Fruit fly (Drosophila melanogaster) whole organism, embryonic: ENCODE data around the gene CG5172.

Source experiments
- B-H1 ChIP-seq: fragments of 200-800 bp; sonication (Bioruptor generic); IDR thresholded peaks from 3 replicates; pipeline ENCODE4 v1.3.6; 2022; ENCODE audit warnings: missing biosample characterization, missing genetic modification characterization
- CG10274 ChIP-seq: fragments of 200-800 bp; sonication (Bioruptor generic); optimal IDR thresholded peaks from 3 replicates; lab custom pipeline; 2017; ENCODE audit warnings: missing biosample characterization, mild to moderate bottlenecking, missing genetic modification characterization
- CG10543 ChIP-seq: fragments of 200-800 bp; sonication (Bioruptor generic); optimal IDR thresholded peaks from 3 replicates; lab custom pipeline; 2017; ENCODE audit warnings: missing biosample characterization, mild to moderate bottlenecking, missing genetic modification characterization, moderate library complexity
- CG11398 ChIP-seq: fragments of 200-800 bp; sonication (Bioruptor generic); optimal IDR thresholded peaks from 2 replicates; lab custom pipeline; 2016; ENCODE audit warnings: missing biosample characterization, missing genetic modification characterization
- CG13624 ChIP-seq: fragments of 200-800 bp; sonication (Bioruptor generic); optimal IDR thresholded peaks from 2 replicates; lab custom pipeline; 2016; ENCODE audit warnings: missing biosample characterization, missing genetic modification characterization
- CG14860 ChIP-seq: fragments of 200-800 bp; sonication (Bioruptor generic); IDR thresholded peaks from 3 replicates; pipeline ENCODE4 v1.3.6; 2022; ENCODE audit warnings: missing biosample characterization, missing genetic modification characterization; ENCODE audit not compliant: partially characterized antibody
- CG16779 ChIP-seq: fragments of 200-800 bp; sonication (Bioruptor generic); IDR thresholded peaks from 2 replicates; pipeline ENCODE4 v1.3.6; 2022; ENCODE audit warnings: missing biosample characterization, missing genetic modification characterization
- CG16815 ChIP-seq: fragments of 200-800 bp; sonication (Bioruptor generic); optimal IDR thresholded peaks from 3 replicates; lab custom pipeline; 2017; ENCODE audit warnings: missing biosample characterization, mild to moderate bottlenecking, missing genetic modification characterization
- CG18476 ChIP-seq: fragments of 200-800 bp; sonication (Bioruptor generic); optimal IDR thresholded peaks from 2 replicates; lab custom pipeline; 2016; ENCODE audit warnings: missing biosample characterization, mild to moderate bottlenecking, missing genetic modification characterization
- CG31365 ChIP-seq: fragments of 200-800 bp; sonication (Bioruptor generic); optimal IDR thresholded peaks from 2 replicates; lab custom pipeline; 2018; ENCODE audit warnings: missing biosample characterization, mild to moderate bottlenecking, missing genetic modification characterization
- CG31441 ChIP-seq: fragments of 200-800 bp; sonication (Bioruptor generic); IDR thresholded peaks from 2 replicates; pipeline ENCODE4 v1.3.6; 2022; ENCODE audit warnings: missing biosample characterization, missing genetic modification characterization
- CG4282 ChIP-seq: fragments of 200-800 bp; sonication (Bioruptor generic); optimal IDR thresholded peaks from 2 replicates; lab custom pipeline; 2016; ENCODE audit warnings: missing biosample characterization, missing genetic modification characterization
- CG4820 ChIP-seq: fragments of 200-800 bp; sonication (Bioruptor generic); optimal IDR thresholded peaks from 3 replicates; lab custom pipeline; 2016; ENCODE audit warnings: missing biosample characterization, missing genetic modification characterization
- CG6175 ChIP-seq: fragments of 200-800 bp; sonication (Bioruptor generic); IDR thresholded peaks from 3 replicates; pipeline ENCODE4 v1.3.6; 2022; ENCODE audit warnings: missing biosample characterization, missing genetic modification characterization
- CG6654 ChIP-seq: fragments of 200-800 bp; sonication (Bioruptor generic); optimal IDR thresholded peaks from 2 replicates; lab custom pipeline; 2017; ENCODE audit warnings: missing biosample characterization, mild to moderate bottlenecking, missing genetic modification characterization
- CG7556 ChIP-seq: fragments of 200-800 bp; sonication (Bioruptor generic); optimal IDR thresholded peaks from 2 replicates; lab custom pipeline; 2017; ENCODE audit warnings: missing biosample characterization, mild to moderate bottlenecking, missing genetic modification characterization
- Dfd ChIP-seq, 2 experiments: fragments of >200 bp; optimal IDR thresholded peaks; 2 replicates each; lab custom pipeline; 2017; ENCODE audit warnings: missing biosample characterization in 2 of 2, missing genetic modification characterization in 2 of 2
- E2f2 ChIP-seq: fragments of 200-800 bp; sonication (Bioruptor generic); IDR thresholded peaks from 2 replicates; pipeline ENCODE4 v1.3.6; 2022; ENCODE audit warnings: missing biosample characterization, missing genetic modification characterization
- GATAe ChIP-seq: fragments of 200-800 bp; sonication (Bioruptor generic); conservative IDR thresholded peaks from 2 replicates; pipeline ENCODE4 v1.3.6; 2022; ENCODE audit warnings: missing biosample characterization, missing genetic modification characterization
- Gsc ChIP-seq: fragments of 200-800 bp; sonication (Bioruptor generic); IDR thresholded peaks from 2 replicates; pipeline ENCODE4 v1.3.6; 2022; ENCODE audit warnings: missing biosample characterization, missing genetic modification characterization
- HHEX ChIP-seq: fragments of 200-800 bp; sonication (Bioruptor generic); optimal IDR thresholded peaks from 3 replicates; lab custom pipeline; 2017; ENCODE audit warnings: missing biosample characterization, mild to moderate bottlenecking, missing genetic modification characterization, missing genetic modification reagents
- HLH3B ChIP-seq: fragments of 200-800 bp; sonication (Bioruptor generic); IDR thresholded peaks from 2 replicates; pipeline ENCODE4 v1.3.6; 2022; ENCODE audit warnings: missing biosample characterization, missing genetic modification characterization
- HmgZ ChIP-seq: fragments of 200-800 bp; sonication (Bioruptor generic); optimal IDR thresholded peaks from 2 replicates; lab custom pipeline; 2018; ENCODE audit warnings: missing biosample characterization, mild to moderate bottlenecking, missing genetic modification characterization
- Nf-YA ChIP-seq: fragments of 200-800 bp; sonication (Bioruptor generic); IDR thresholded peaks from 2 replicates; pipeline ENCODE4 v1.3.6; 2022; ENCODE audit warnings: missing biosample characterization, missing genetic modification characterization
- Oli ChIP-seq: fragments of 200-800 bp; sonication (Bioruptor generic); optimal IDR thresholded peaks from 2 replicates; lab custom pipeline; 2018; ENCODE audit warnings: missing biosample characterization, mild to moderate bottlenecking, missing genetic modification characterization, moderate library complexity
- Opbp ChIP-seq: fragments of 200-800 bp; sonication (Bioruptor generic); IDR thresholded peaks from 3 replicates; pipeline ENCODE4 v1.3.6; 2022; ENCODE audit warnings: missing biosample characterization, missing genetic modification characterization; ENCODE audit not compliant: partially characterized antibody
- Scr ChIP-seq: fragments of 200-800 bp; sonication (Bioruptor generic); IDR thresholded peaks from 2 replicates; pipeline ENCODE4 v1.3.6; 2022; ENCODE audit warnings: missing biosample characterization, missing genetic modification characterization; ENCODE audit not compliant: partially characterized antibody
- Ssrp ChIP-seq: fragments of 200-800 bp; sonication (Bioruptor generic); optimal IDR thresholded peaks from 2 replicates; lab custom pipeline; 2018; ENCODE audit warnings: missing biosample characterization, mild to moderate bottlenecking, missing genetic modification characterization, moderate library complexity
- Stat92E ChIP-seq, 3 experiments: fragments of >200 bp in 2 of 3; fragments of 200-800 bp in 1 of 3; sonication (Bioruptor generic) in 1 of 3; optimal IDR thresholded peaks; 2 replicates each; lab custom pipeline; 2017 to 2019; ENCODE audit warnings: missing biosample characterization in 3 of 3, missing genetic modification characterization in 3 of 3, mild to moderate bottlenecking in 1 of 3, moderate library complexity in 1 of 3
- Vsx1 ChIP-seq: fragments of 200-800 bp; sonication (Bioruptor generic); optimal IDR thresholded peaks from 2 replicates; lab custom pipeline; 2017; ENCODE audit warnings: missing biosample characterization, mild to moderate bottlenecking, missing genetic modification characterization, missing genetic modification reagents
- ab ChIP-seq: fragments of 200-800 bp; sonication (Bioruptor generic); optimal IDR thresholded peaks from 2 replicates; lab custom pipeline; 2016; ENCODE audit warnings: missing biosample characterization, missing genetic modification characterization
- dmrt11E ChIP-seq: fragments of 200-800 bp; sonication (Bioruptor generic); optimal IDR thresholded peaks from 3 replicates; lab custom pipeline; 2018; ENCODE audit warnings: missing biosample characterization, mild to moderate bottlenecking, missing genetic modification characterization, moderate library complexity
- gcm ChIP-seq: fragments of 200-800 bp; sonication (Bioruptor generic); optimal IDR thresholded peaks from 2 replicates; lab custom pipeline; 2019; ENCODE audit warnings: missing biosample characterization, mild to moderate bottlenecking, missing genetic modification characterization, moderate library complexity
- gfzf ChIP-seq: fragments of 200-800 bp; sonication (Bioruptor generic); optimal IDR thresholded peaks from 2 replicates; lab custom pipeline; 2016; ENCODE audit warnings: missing biosample characterization, mild to moderate bottlenecking, missing genetic modification characterization, moderate library complexity
- hkb ChIP-seq, 2 experiments: fragments of 200-800 bp in 1 of 2; fragments of >200 bp in 1 of 2; sonication (Bioruptor generic) in 1 of 2; IDR thresholded peaks in 1 of 2; optimal IDR thresholded peaks in 1 of 2; 2 replicates each; pipeline versions ENCODE4 v1.3.6 to Lab custom; 2017 to 2022; ENCODE audit warnings: missing biosample characterization in 1 of 2, missing genetic modification characterization in 1 of 2
- maf-S ChIP-seq: fragments of 200-800 bp; sonication (Bioruptor generic); optimal IDR thresholded peaks from 2 replicates; lab custom pipeline; 2016; ENCODE audit warnings: missing biosample characterization, missing genetic modification characterization
- mam ChIP-seq: fragments of 200-800 bp; sonication (Bioruptor generic); optimal IDR thresholded peaks from 3 replicates; lab custom pipeline; 2016; ENCODE audit warnings: missing biosample characterization, missing genetic modification characterization
- nerfin-1 ChIP-seq: fragments of 200-800 bp; sonication (Bioruptor generic); optimal IDR thresholded peaks from 3 replicates; lab custom pipeline; 2019; ENCODE audit warnings: missing biosample characterization, mild to moderate bottlenecking, missing genetic modification characterization, moderate library complexity
- org-1 ChIP-seq: fragments of 200-800 bp; sonication (Bioruptor generic); optimal IDR thresholded peaks from 2 replicates; lab custom pipeline; 2017; ENCODE audit warnings: missing biosample characterization, missing genetic modification characterization
- otp ChIP-seq: fragments of 200-800 bp; sonication (Bioruptor generic); IDR thresholded peaks from 3 replicates; pipeline ENCODE4, ENCODE4 v1.3.6; 2022; ENCODE audit warnings: missing biosample characterization, missing genetic modification characterization
- run ChIP-seq: fragments of 200-800 bp; sonication (Bioruptor generic); optimal IDR thresholded peaks from 3 replicates; lab custom pipeline; 2018; ENCODE audit warnings: missing biosample characterization, mild to moderate bottlenecking, missing genetic modification characterization
- sc ChIP-seq, 3 experiments: fragments of >200 bp in 2 of 3; fragments of 200-800 bp in 1 of 3; sonication (Bioruptor generic) in 1 of 3; optimal IDR thresholded peaks; 2 replicates in 2 of 3; 3 replicates in 1 of 3; lab custom pipeline; 2017; ENCODE audit warnings: mild to moderate bottlenecking in 1 of 3, missing biosample characterization in 1 of 3, missing genetic modification characterization in 1 of 3, missing genetic modification reagents in 1 of 3
- sisA ChIP-seq: fragments of 200-800 bp; sonication (Bioruptor generic); IDR thresholded peaks from 2 replicates; pipeline ENCODE4 v1.3.6; 2022; ENCODE audit warnings: missing biosample characterization, missing genetic modification characterization
- so ChIP-seq: fragments of 200-800 bp; sonication (Bioruptor generic); IDR thresholded peaks from 3 replicates; pipeline ENCODE4 v1.3.6; 2022; ENCODE audit warnings: missing biosample characterization, missing genetic modification characterization
- tna ChIP-seq: fragments of 200-800 bp; sonication (Bioruptor generic); IDR thresholded peaks from 2 replicates; pipeline ENCODE4 v1.3.6; 2022; ENCODE audit warnings: missing biosample characterization, missing genetic modification characterization; ENCODE audit not compliant: partially characterized antibody
- unc-4 ChIP-seq: fragments of 200-800 bp; sonication (Bioruptor generic); IDR thresholded peaks from 2 replicates; pipeline ENCODE4 v1.3.6; 2022; ENCODE audit warnings: missing biosample characterization, missing genetic modification characterization; ENCODE audit not compliant: partially characterized antibody
- unpg ChIP-seq: fragments of 200-800 bp; sonication (Bioruptor generic); optimal IDR thresholded peaks from 3 replicates; lab custom pipeline; 2018; ENCODE audit warnings: missing biosample characterization, mild to moderate bottlenecking, missing genetic modification characterization, moderate library complexity
- usp ChIP-seq: fragments of >200 bp; optimal IDR thresholded peaks from 2 replicates; lab custom pipeline; 2017; ENCODE audit warnings: missing biosample characterization, missing genetic modification characterization
- vfl ChIP-seq: fragments of 200-800 bp; sonication (Bioruptor generic); optimal IDR thresholded peaks from 2 replicates; lab custom pipeline; 2016; ENCODE audit warnings: missing biosample characterization, missing genetic modification characterization
- vnd ChIP-seq: fragments of 200-800 bp; sonication (Bioruptor generic); IDR thresholded peaks from 3 replicates; pipeline ENCODE4 v1.3.6; 2022; ENCODE audit warnings: missing biosample characterization, missing genetic modification characterization; ENCODE audit not compliant: partially characterized antibody

CG5172 gene

DNA sequence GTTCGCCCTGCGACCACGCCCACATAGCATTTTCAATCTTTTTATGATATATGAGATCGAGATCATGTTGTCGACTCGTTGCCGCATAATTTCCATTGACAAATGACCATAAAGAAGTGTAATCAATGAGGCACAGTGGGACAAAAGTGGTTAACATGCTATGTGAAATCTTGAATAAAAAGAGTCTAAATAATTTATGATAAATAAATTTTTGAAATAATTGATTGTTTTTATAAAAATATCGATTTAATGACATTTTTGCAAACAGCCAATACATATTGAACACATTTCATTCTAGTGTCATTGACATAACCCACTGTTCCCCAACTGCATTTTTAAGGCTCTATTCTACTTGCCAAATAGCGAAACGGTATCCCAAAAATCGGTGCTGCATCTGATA is 33.7 kb upstream of the CG5172 start (continued):
- no peak for TF ChIP-seq B-H1 (GFP tag; lab: Robert Waterston, UW)
- TF ChIP-seq Oli (tag; lab: Kevin White, UChicago): peak; percentile 54
- TF ChIP-seq vnd: no peak
- no peak for TF ChIP-seq maf-S
- TF ChIP-seq Dfd (GFP tag; optimal IDR thresholded peaks at IDR 0.05; lab: Kevin White, UChicago): no peak
- TF ChIP-seq GATAe (GFP tag; lab: Robert Waterston, UW): no peak
- TF ChIP-seq CG31441 (GFP tag; lab: Robert Waterston, UW): peak; percentile 35; the same call in 1 of the 2 replicates
- no peak for TF ChIP-seq Stat92E (GFP tag; optimal IDR thresholded peaks at IDR 0.05; lab: Kevin White, UChicago)
- no peak for TF ChIP-seq Scr (GFP tag; lab: Robert Waterston, UW)
- TF ChIP-seq E2f2 (GFP tag; lab: Robert Waterston, UW): 0 out of 2 replicates have a peak, but pooled peaks have one; percentile 12
- no peak for TF ChIP-seq gfzf (GFP tag; lab: Kevin White, UChicago)
- TF ChIP-seq run (tag; lab: Kevin White, UChicago): no peak
- peak; percentile 48 for TF ChIP-seq unpg (GFP tag; lab: Kevin White, UChicago)
- no peak for TF ChIP-seq CG18476 (GFP tag; lab: Kevin White, UChicago)
- no peak for TF ChIP-seq CG7556 (GFP tag; lab: Kevin White, UChicago)
- TF ChIP-seq tna (GFP tag; lab: Robert Waterston, UW): no peak
- TF ChIP-seq dmrt11E (tag; lab: Kevin White, UChicago): no peak
- no peak for TF ChIP-seq CG13624 (GFP tag; lab: Kevin White, UChicago)
- no peak for TF ChIP-seq CG16815 (GFP tag; lab: Kevin White, UChicago)
- no peak for TF ChIP-seq ab (GFP tag; lab: Kevin White, UChicago)
- no peak for TF ChIP-seq HmgZ
- TF ChIP-seq Ssrp (tag; lab: Kevin White, UChicago): peak; percentile 37
- TF ChIP-seq so (GFP tag; lab: Robert Waterston, UW): no peak
- no peak for TF ChIP-seq usp (GFP tag; lab: Kevin White, UChicago)
- TF ChIP-seq CG4282 (GFP tag; lab: Kevin White, UChicago): no peak
- no peak for TF ChIP-seq org-1 (GFP tag; lab: Kevin White, UChicago)
- no peak for TF ChIP-seq sc (optimal IDR thresholded peaks at IDR 0.05; lab: Kevin White, UChicago)
- no peak for TF ChIP-seq sc (GFP tag; optimal IDR thresholded peaks at IDR 0.05; lab: Kevin White, UChicago)
- no peak for TF ChIP-seq Vsx1
- TF ChIP-seq CG14860 (GFP tag; lab: Robert Waterston, UW): no peak
- TF ChIP-seq otp (GFP tag; lab: Robert Waterston, UW): no peak
- peak; percentile 31; the same call in 1 of the 2 replicates for TF ChIP-seq sisA (GFP tag; lab: Robert Waterston, UW)
- no peak for TF ChIP-seq unc-4
- no peak for TF ChIP-seq CG6175 (GFP tag; lab: Robert Waterston, UW)
- TF ChIP-seq hkb (optimal IDR thresholded peaks at IDR 0.05; lab: Kevin White, UChicago): no peak
- peak; percentile 61 for TF ChIP-seq hkb (GFP tag; IDR thresholded peaks at IDR 0.05; lab: Robert Waterston, UW)
- TF ChIP-seq HHEX (GFP tag; lab: Kevin White, UChicago): no peak
- no peak for TF ChIP-seq CG31365 (tag; lab: Kevin White, UChicago)
- TF ChIP-seq CG10543 (GFP tag; lab: Kevin White, UChicago): no peak
- no peak for TF ChIP-seq CG11398 (GFP tag; lab: Kevin White, UChicago)
- TF ChIP-seq CG10274 (GFP tag; lab: Kevin White, UChicago): no peak
- TF ChIP-seq CG16779 (GFP tag; lab: Robert Waterston, UW): no peak
- TF ChIP-seq Opbp (GFP tag; lab: Robert Waterston, UW): no peak
- no peak for TF ChIP-seq Nf-YA
- TF ChIP-seq HLH3B (GFP tag; lab: Robert Waterston, UW): peak; percentile 29; the same call in 1 of the 2 replicates
- no peak for TF ChIP-seq vfl
- TF ChIP-seq CG4820 (GFP tag; lab: Kevin White, UChicago): no peak
- no peak for TF ChIP-seq mam (GFP tag; lab: Kevin White, UChicago)
- no peak for TF ChIP-seq Gsc (GFP tag; lab: Robert Waterston, UW)
- TF ChIP-seq nerfin-1: no peak
- no peak for TF ChIP-seq CG6654 (GFP tag; lab: Kevin White, UChicago)
- no peak for TF ChIP-seq gcm
